Fruit fly (Drosophila melanogaster) whole organism, prepupa: ENCODE measurements around the gene Theg.

Source experiments
- CG11294 ChIP-seq: fragments of 200-800 bp; sonication (Bioruptor generic); IDR thresholded peaks from 2 replicates; pipeline ENCODE4 v1.3.6; 2022; ENCODE audit warnings: missing biosample characterization, missing genetic modification characterization
- topi ChIP-seq: fragments of 200-800 bp; sonication (Bioruptor generic); optimal IDR thresholded peaks from 3 replicates; lab custom pipeline; 2016; ENCODE audit warnings: missing biosample characterization, missing genetic modification characterization

DNA sequence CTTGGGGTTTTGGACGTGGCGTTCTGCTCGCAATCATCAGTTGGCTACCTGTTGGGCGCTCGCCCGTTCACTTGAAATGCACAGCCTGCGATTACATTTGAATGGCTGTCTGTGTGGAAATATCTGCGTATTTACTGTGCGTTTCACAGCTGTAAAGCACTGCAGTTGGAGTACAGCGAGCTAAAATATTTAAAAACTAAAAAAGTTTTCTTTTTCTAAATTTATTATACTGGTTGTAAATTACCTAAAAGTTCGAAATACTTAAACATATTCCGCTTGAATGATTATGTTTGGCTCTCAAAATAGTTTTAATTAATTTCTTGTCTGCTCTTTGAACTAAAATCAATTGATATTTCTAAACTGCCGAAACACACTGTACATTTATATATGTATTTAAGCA is 31.7 kb downstream of the Theg start:
- TF ChIP-seq CG11294 (GFP tag; lab: Robert Waterston, UW) (no peak), topi (GFP tag; lab: Kevin White, UChicago) (peak; percentile 22)
